Fruit fly (Drosophila melanogaster): ENCODE data around the gene CG8840.

dm6 chr2L:3416527-3417304, 6.4 kb downstream of the CG8840 start, which contains the start of gene CG31952:
- TF ChIP-seq CG10348 (GFP tag; IDR thresholded peaks at IDR 0.05) (no peak), CG13204 (GFP tag; optimal IDR thresholded peaks at IDR 0.05) (no peak), Pif1B (GFP tag; optimal IDR thresholded peaks at IDR 0.05) (no peak), fd96Ca (GFP tag; IDR thresholded peaks at IDR 0.05) (no peak), CG34367 (tag; optimal IDR thresholded peaks at IDR 0.05) (no peak)

Data from whole organism, pupa.